Fruit fly (Drosophila melanogaster) whole organism, prepupa: Measurements from ENCODE around the gene Idua.
A peak's percentile ranks its signal among the peaks of the same experiment; 100 is the strongest.

ENCODE experiments used
- Blimp-1 ChIP-seq: fragments of 200-800 bp; sonication (Bioruptor generic); optimal IDR thresholded peaks from 3 replicates; lab custom pipeline; 2017; ENCODE audit warnings: missing biosample characterization, missing genetic modification characterization, mild to moderate bottlenecking, moderate library complexity, missing genetic modification reagents
- CG10669 ChIP-seq: fragments of 200-800 bp; sonication (Bioruptor generic); optimal IDR thresholded peaks from 3 replicates; lab custom pipeline; 2018; ENCODE audit warnings: missing biosample characterization, mild to moderate bottlenecking, missing genetic modification characterization, moderate library complexity
- CG11294 ChIP-seq: fragments of 200-800 bp; sonication (Bioruptor generic); IDR thresholded peaks from 2 replicates; pipeline ENCODE4 v1.3.6; 2022; ENCODE audit warnings: missing biosample characterization, missing genetic modification characterization
- CG11762 ChIP-seq: fragments of 200-800 bp; sonication (Bioruptor generic); optimal IDR thresholded peaks from 3 replicates; lab custom pipeline; 2016; ENCODE audit warnings: missing biosample characterization, missing genetic modification characterization; ENCODE audit not compliant: insufficient read depth
- CG11902 ChIP-seq: fragments of 200-800 bp; sonication (Bioruptor generic); optimal IDR thresholded peaks from 3 replicates; lab custom pipeline; 2016; ENCODE audit warnings: missing biosample characterization, missing genetic modification characterization
- CG15336 ChIP-seq: fragments of 200-800 bp; sonication (Bioruptor generic); IDR thresholded peaks from 2 replicates; pipeline ENCODE4 v1.3.6; 2022; ENCODE audit warnings: missing biosample characterization, missing genetic modification characterization
- CG1621 ChIP-seq: fragments of 200-800 bp; sonication (Bioruptor generic); optimal IDR thresholded peaks from 3 replicates; lab custom pipeline; 2018; ENCODE audit warnings: missing biosample characterization, mild to moderate bottlenecking, missing genetic modification characterization
- CG16779 ChIP-seq: fragments of 200-800 bp; sonication (Bioruptor generic); optimal IDR thresholded peaks from 3 replicates; lab custom pipeline; 2017; ENCODE audit warnings: missing biosample characterization, mild to moderate bottlenecking, missing genetic modification characterization
- CG3032 ChIP-seq: fragments of 200-800 bp; optimal IDR thresholded peaks from 2 replicates; lab custom pipeline; 2019; ENCODE audit warnings: missing biosample characterization, mild to moderate bottlenecking, missing genetic modification characterization, moderate library complexity
- CG31627 ChIP-seq: fragments of 200-800 bp; sonication (Bioruptor generic); optimal IDR thresholded peaks from 3 replicates; lab custom pipeline; 2016; ENCODE audit warnings: missing biosample characterization, missing genetic modification characterization
- CG32006 ChIP-seq: fragments of 200-800 bp; sonication (Bioruptor generic); optimal IDR thresholded peaks from 3 replicates; lab custom pipeline; 2017; ENCODE audit warnings: missing biosample characterization, mild to moderate bottlenecking, missing genetic modification characterization
- CG34406 ChIP-seq: fragments of 200-800 bp; sonication (Bioruptor generic); optimal IDR thresholded peaks from 3 replicates; lab custom pipeline; 2016; ENCODE audit warnings: missing biosample characterization, missing genetic modification characterization
- CG3919 ChIP-seq: fragments of 200-800 bp; sonication (Bioruptor generic); optimal IDR thresholded peaks from 3 replicates; lab custom pipeline; 2016; ENCODE audit warnings: missing biosample characterization, missing genetic modification characterization
- CG4318 ChIP-seq: fragments of 200-800 bp; sonication (Bioruptor generic); optimal IDR thresholded peaks from 3 replicates; lab custom pipeline; 2017; ENCODE audit warnings: missing biosample characterization, mild to moderate bottlenecking, missing genetic modification characterization
- CG6163 ChIP-seq: fragments of 200-800 bp; sonication (Bioruptor generic); IDR thresholded peaks from 3 replicates; pipeline ENCODE4 v1.3.6; 2022; ENCODE audit warnings: missing biosample characterization, missing genetic modification characterization
- CG6276 ChIP-seq: fragments of 200-800 bp; sonication (Bioruptor generic); optimal IDR thresholded peaks from 2 replicates; lab custom pipeline; 2017; ENCODE audit warnings: missing biosample characterization, mild to moderate bottlenecking, missing genetic modification characterization
- CG6854 ChIP-seq: fragments of 200-800 bp; sonication (Bioruptor generic); optimal IDR thresholded peaks from 2 replicates; lab custom pipeline; 2017; ENCODE audit warnings: missing biosample characterization, mild to moderate bottlenecking, missing genetic modification characterization
- CG7368 ChIP-seq: fragments of 200-800 bp; sonication (Bioruptor generic); optimal IDR thresholded peaks from 3 replicates; lab custom pipeline; 2016; ENCODE audit warnings: missing biosample characterization, missing genetic modification characterization
- CG8119 ChIP-seq: fragments of 200-800 bp; sonication (Bioruptor generic); IDR thresholded peaks from 3 replicates; pipeline ENCODE4 v1.3.6; 2022; ENCODE audit warnings: missing biosample characterization, missing genetic modification characterization
- CG8319 ChIP-seq: fragments of 200-800 bp; sonication (Bioruptor generic); optimal IDR thresholded peaks from 3 replicates; lab custom pipeline; 2016; ENCODE audit warnings: missing biosample characterization, missing genetic modification characterization
- CG8632 ChIP-seq: fragments of 200-800 bp; sonication (Bioruptor generic); optimal IDR thresholded peaks from 3 replicates; lab custom pipeline; 2016; ENCODE audit warnings: missing biosample characterization, missing genetic modification characterization
- CG9139 ChIP-seq: fragments of 200-800 bp; sonication (Bioruptor generic); optimal IDR thresholded peaks from 3 replicates; lab custom pipeline; 2017; ENCODE audit warnings: missing biosample characterization, mild to moderate bottlenecking, missing genetic modification characterization
- Eip75B ChIP-seq: fragments of 200-800 bp; sonication (Bioruptor generic); optimal IDR thresholded peaks from 3 replicates; lab custom pipeline; 2016; ENCODE audit warnings: missing biosample characterization, missing genetic modification characterization
- Eip93F ChIP-seq: fragments of 200-800 bp; sonication (Bioruptor generic); optimal IDR thresholded peaks from 2 replicates; lab custom pipeline; 2016; ENCODE audit warnings: missing biosample characterization, mild to moderate bottlenecking, missing genetic modification characterization
- Ets96B ChIP-seq: fragments of 200-800 bp; optimal IDR thresholded peaks from 2 replicates; lab custom pipeline; 2019; ENCODE audit warnings: missing biosample characterization, mild to moderate bottlenecking, missing genetic modification characterization, moderate library complexity
- Gug ChIP-seq: fragments of 200-800 bp; sonication (Bioruptor generic); IDR thresholded peaks from 2 replicates; pipeline ENCODE4 v1.3.6; 2022; ENCODE audit warnings: missing biosample characterization, missing genetic modification characterization
- Hr39 ChIP-seq: fragments of 200-800 bp; sonication (Bioruptor generic); optimal IDR thresholded peaks from 2 replicates; lab custom pipeline; 2016; ENCODE audit warnings: missing biosample characterization, missing genetic modification characterization
- Hr4 ChIP-seq: fragments of 200-800 bp; sonication (Bioruptor generic); optimal IDR thresholded peaks from 3 replicates; lab custom pipeline; 2016; ENCODE audit warnings: missing biosample characterization, missing genetic modification characterization
- Lpt ChIP-seq: fragments of 200-800 bp; sonication (Bioruptor generic); optimal IDR thresholded peaks from 3 replicates; lab custom pipeline; 2016; ENCODE audit warnings: missing biosample characterization, missing genetic modification characterization
- OdsH ChIP-seq: fragments of 200-800 bp; sonication (Bioruptor generic); optimal IDR thresholded peaks from 3 replicates; lab custom pipeline; 2016; ENCODE audit warnings: missing biosample characterization, missing genetic modification characterization
- Smox ChIP-seq: fragments of 200-800 bp; sonication (Bioruptor generic); optimal IDR thresholded peaks from 3 replicates; lab custom pipeline; 2016; ENCODE audit warnings: missing biosample characterization, missing genetic modification characterization
- Sox102F ChIP-seq: fragments of 200-800 bp; sonication (Bioruptor generic); optimal IDR thresholded peaks from 2 replicates; lab custom pipeline; 2016; ENCODE audit warnings: missing biosample characterization, mild to moderate bottlenecking, missing genetic modification characterization
- Sox14 ChIP-seq: fragments of 200-800 bp; sonication (Bioruptor generic); optimal IDR thresholded peaks from 3 replicates; lab custom pipeline; 2016; ENCODE audit warnings: missing biosample characterization, missing genetic modification characterization
- achi ChIP-seq: fragments of 200-800 bp; sonication (Bioruptor generic); optimal IDR thresholded peaks from 3 replicates; lab custom pipeline; 2016; ENCODE audit warnings: missing biosample characterization, missing genetic modification characterization
- dac ChIP-seq: fragments of 200-800 bp; sonication (Bioruptor generic); optimal IDR thresholded peaks from 2 replicates; lab custom pipeline; 2017; ENCODE audit warnings: missing biosample characterization, mild to moderate bottlenecking, missing genetic modification characterization
- dsx ChIP-seq: fragments of 200-800 bp; optimal IDR thresholded peaks from 3 replicates; lab custom pipeline; 2019; ENCODE audit warnings: missing biosample characterization, mild to moderate bottlenecking, missing genetic modification characterization, moderate library complexity; ENCODE audit not compliant: poor library complexity, severe bottlenecking
- eg ChIP-seq: fragments of 200-800 bp; sonication (Bioruptor generic); IDR thresholded peaks from 3 replicates; pipeline ENCODE4 v1.3.6; 2022; ENCODE audit warnings: missing biosample characterization, missing genetic modification characterization
- fd85E ChIP-seq: fragments of 200-800 bp; sonication (Bioruptor generic); optimal IDR thresholded peaks from 3 replicates; lab custom pipeline; 2016; ENCODE audit warnings: missing biosample characterization, missing genetic modification characterization
- fkh ChIP-seq: fragments of 200-800 bp; sonication (Bioruptor generic); optimal IDR thresholded peaks from 3 replicates; lab custom pipeline; 2017; ENCODE audit warnings: missing biosample characterization, mild to moderate bottlenecking, missing genetic modification characterization, moderate library complexity
- lz ChIP-seq: fragments of 200-800 bp; sonication (Bioruptor generic); optimal IDR thresholded peaks from 3 replicates; lab custom pipeline; 2016; ENCODE audit warnings: missing biosample characterization, missing genetic modification characterization
- net ChIP-seq: fragments of 200-800 bp; sonication (Bioruptor generic); optimal IDR thresholded peaks from 3 replicates; lab custom pipeline; 2016; ENCODE audit warnings: missing biosample characterization, missing genetic modification characterization
- salr ChIP-seq, 2 experiments: fragments of 200-800 bp; sonication (Bioruptor generic); optimal IDR thresholded peaks; 3 replicates each; lab custom pipeline; 2016 to 2018; ENCODE audit warnings: missing biosample characterization in 2 of 2, missing genetic modification characterization in 2 of 2, mild to moderate bottlenecking in 1 of 2
- spab ChIP-seq: fragments of 200-800 bp; sonication (Bioruptor generic); optimal IDR thresholded peaks from 2 replicates; lab custom pipeline; 2017; ENCODE audit warnings: missing biosample characterization, mild to moderate bottlenecking, missing genetic modification characterization, missing genetic modification reagents
- ss ChIP-seq, 2 experiments: fragments of 200-800 bp; sonication (Bioruptor generic); optimal IDR thresholded peaks; 2 replicates in 1 of 2; 3 replicates in 1 of 2; lab custom pipeline; 2017 to 2018; ENCODE audit warnings: mild to moderate bottlenecking in 2 of 2, missing biosample characterization in 2 of 2, missing genetic modification characterization in 2 of 2, moderate library complexity in 1 of 2
- topi ChIP-seq: fragments of 200-800 bp; sonication (Bioruptor generic); optimal IDR thresholded peaks from 3 replicates; lab custom pipeline; 2016; ENCODE audit warnings: missing biosample characterization, missing genetic modification characterization
- vri ChIP-seq: fragments of 200-800 bp; sonication (Bioruptor generic); optimal IDR thresholded peaks from 3 replicates; lab custom pipeline; 2016; ENCODE audit warnings: missing biosample characterization, mild to moderate bottlenecking, missing genetic modification characterization

Gene Idua

dm6 chr2L:11066887-11067459 lies 45.9 kb downstream of the Idua start, which contains the start of gene Samuel (continued):
- peak; percentile 5 to 44 for TF ChIP-seq salr (GFP tag; optimal IDR thresholded peaks at IDR 0.05; lab: Kevin White, UChicago)
- TF ChIP-seq Sox102F (GFP tag; lab: Kevin White, UChicago) = peak; percentile 64
- TF ChIP-seq topi (GFP tag; lab: Kevin White, UChicago) = peak; percentile 55
- TF ChIP-seq CG11294 (GFP tag; lab: Robert Waterston, UW) = no peak
- TF ChIP-seq fd85E = no peak
- TF ChIP-seq CG34406 (GFP tag; lab: Kevin White, UChicago) = peak; percentile 41
- peak; percentile 72 for TF ChIP-seq CG6163 (GFP tag; lab: Robert Waterston, UW)
- TF ChIP-seq CG3032 (tag; lab: Kevin White, UChicago) = peak; percentile 29
- TF ChIP-seq CG1621 (tag; lab: Kevin White, UChicago) = peak; percentile 22
- peak; percentile 39 for TF ChIP-seq lz
- TF ChIP-seq CG7368 (GFP tag; lab: Kevin White, UChicago) = peak; percentile 28

dm6 chr2L:11065932-11066823 lies 46.7 kb downstream of the Idua start:
- TF ChIP-seq CG11762 (GFP tag; lab: Kevin White, UChicago) = peak; percentile 44
- TF ChIP-seq fkh (GFP tag; lab: Kevin White, UChicago) = no peak
- peak; percentile 42 for TF ChIP-seq dac (GFP tag; lab: Kevin White, UChicago)
- no peak for TF ChIP-seq CG9139 (GFP tag; lab: Kevin White, UChicago)
- 0 out of 3 replicates have a peak, but pooled peaks have one; percentile 31 for TF ChIP-seq CG6163 (GFP tag; lab: Robert Waterston, UW)
- TF ChIP-seq net (GFP tag; lab: Kevin White, UChicago) = peak; percentile 41
- TF ChIP-seq Eip75B = peak; percentile 48
- TF ChIP-seq Sox102F (GFP tag; lab: Kevin White, UChicago) = peak; percentile 49
- TF ChIP-seq OdsH (GFP tag; lab: Kevin White, UChicago) = peak; percentile 53
- TF ChIP-seq CG16779 (tag; lab: Kevin White, UChicago) = no peak
- no peak for TF ChIP-seq Blimp-1 (GFP tag; lab: Kevin White, UChicago)
- peak in 1 of 2 experiments; percentile 26 for TF ChIP-seq salr (GFP tag; optimal IDR thresholded peaks at IDR 0.05; lab: Kevin White, UChicago)
- peak; percentile 31; the same call in 1 of the 2 replicates for TF ChIP-seq Gug (GFP tag; lab: Robert Waterston, UW)
- TF ChIP-seq CG3919 (GFP tag; lab: Kevin White, UChicago) = peak; percentile 56
- TF ChIP-seq CG31627 (GFP tag; lab: Kevin White, UChicago) = peak; percentile 81
- peak; percentile 58 for TF ChIP-seq CG11902
- peak; percentile 54 for TF ChIP-seq CG10669 (GFP tag; lab: Kevin White, UChicago)
- TF ChIP-seq CG4318 = no peak
- TF ChIP-seq achi (GFP tag; lab: Kevin White, UChicago) = peak; percentile 60
- no peak for TF ChIP-seq CG6854
- TF ChIP-seq CG3032 (tag; lab: Kevin White, UChicago) = peak; percentile 33
- peak; percentile 72 for TF ChIP-seq eg (GFP tag; lab: Robert Waterston, UW)
- peak; percentile 42 for TF ChIP-seq CG8319 (GFP tag; lab: Kevin White, UChicago)
- TF ChIP-seq Lpt (GFP tag; lab: Kevin White, UChicago) = peak; percentile 46
- TF ChIP-seq vri (GFP tag; lab: Kevin White, UChicago) = peak; percentile 14
- peak; percentile 81 for TF ChIP-seq Hr39 (GFP tag; lab: Kevin White, UChicago)
- peak; percentile 25 for TF ChIP-seq CG8632 (GFP tag; lab: Kevin White, UChicago)
- TF ChIP-seq CG15336 (GFP tag; lab: Robert Waterston, UW) = peak; percentile 65
- no peak for TF ChIP-seq ss (GFP tag; optimal IDR thresholded peaks at IDR 0.05; lab: Kevin White, UChicago)
- peak; percentile 79 for TF ChIP-seq Sox14 (GFP tag; lab: Kevin White, UChicago)
- TF ChIP-seq dsx (GFP tag; lab: Kevin White, UChicago) = no peak
- peak; percentile 77 for TF ChIP-seq Hr4
- TF ChIP-seq CG6276 (GFP tag; lab: Kevin White, UChicago) = peak; percentile 24
- TF ChIP-seq Ets96B (tag; lab: Kevin White, UChicago) = peak; percentile 46
- TF ChIP-seq spab (GFP tag; lab: Kevin White, UChicago) = no peak
- peak; percentile 68 for TF ChIP-seq CG8119 (GFP tag; lab: Robert Waterston, UW)
- TF ChIP-seq Smox (GFP tag; lab: Kevin White, UChicago) = peak; percentile 58
- no peak for TF ChIP-seq Eip93F (GFP tag; lab: Kevin White, UChicago)
- peak; percentile 60 for TF ChIP-seq CG32006
